Worm (Caenorhabditis elegans) whole organism, late embryonic: ENCODE data around the gene F22E5.13.
"Not testable (repeated sequence)": the region's sequence is repeated elsewhere in the genome, so short reads cannot be mapped to it uniquely, and the experiment has no call there.

Experiments
- C38D4.7 ChIP-seq: fragments of 200-800 bp; sonication (Bioruptor generic); optimal IDR thresholded peaks from 2 replicates; lab custom pipeline; 2018; ENCODE audit warnings: mild to moderate bottlenecking, missing genetic modification characterization, moderate library complexity, missing compliant biosample characterization
- F13H6.1 ChIP-seq: sonication (generic microtip); optimal IDR thresholded peaks from 2 replicates; lab custom pipeline; 2016; ENCODE audit warnings: missing genetic modification characterization, missing compliant biosample characterization
- K09A11.1 ChIP-seq: sonication (generic microtip); optimal IDR thresholded peaks from 2 replicates; lab custom pipeline; 2017; ENCODE audit warnings: antibody characterized with exemption, mild to moderate bottlenecking, missing genetic modification characterization, missing compliant biosample characterization; ENCODE audit not compliant: insufficient read depth
- T23F11.4 ChIP-seq: fragments of 200-800 bp; sonication (Bioruptor generic); optimal IDR thresholded peaks from 2 replicates; lab custom pipeline; 2018; ENCODE audit warnings: mild to moderate bottlenecking, missing genetic modification characterization, missing compliant biosample characterization
- Y22D7AL.16 ChIP-seq: sonication (generic microtip); optimal IDR thresholded peaks from 2 replicates; lab custom pipeline; 2016; ENCODE audit warnings: missing genetic modification characterization, missing compliant biosample characterization
- ahr-1 ChIP-seq: sonication (generic microtip); optimal IDR thresholded peaks from 2 replicates; lab custom pipeline; 2016; ENCODE audit warnings: missing genetic modification characterization, missing compliant biosample characterization
- ceh-14 ChIP-seq: sonication (generic microtip); optimal IDR thresholded peaks from 2 replicates; lab custom pipeline; 2016; ENCODE audit warnings: missing genotype, missing genetic modification characterization, missing compliant biosample characterization
- ceh-19 ChIP-seq: fragments of 200-800 bp; sonication (Bioruptor generic); optimal IDR thresholded peaks from 2 replicates; lab custom pipeline; 2018; ENCODE audit warnings: mild to moderate bottlenecking, missing genetic modification characterization, missing compliant biosample characterization
- ceh-2 ChIP-seq: sonication (generic microtip); optimal IDR thresholded peaks from 2 replicates; lab custom pipeline; 2016; ENCODE audit warnings: missing genotype, missing genetic modification characterization, missing compliant biosample characterization
- ceh-34 ChIP-seq: sonication (generic microtip); optimal IDR thresholded peaks from 2 replicates; lab custom pipeline; 2016; ENCODE audit warnings: mild to moderate bottlenecking, missing genetic modification characterization, missing compliant biosample characterization
- ceh-45 ChIP-seq: fragments of 200-800 bp; sonication (Bioruptor generic); IDR thresholded peaks from 2 replicates; pipeline ENCODE4 v1.3.6; 2022; ENCODE audit warnings: missing genetic modification reagents, missing genetic modification characterization, missing compliant biosample characterization
- elt-2 ChIP-seq: sonication (generic microtip); optimal IDR thresholded peaks from 2 replicates; lab custom pipeline; 2016; ENCODE audit warnings: missing genetic modification reagents, missing genetic modification characterization, missing compliant biosample characterization
- elt-4 ChIP-seq: sonication (generic microtip); optimal IDR thresholded peaks from 2 replicates; lab custom pipeline; 2016; ENCODE audit warnings: missing genetic modification characterization, missing compliant biosample characterization
- ets-4 ChIP-seq: sonication (generic microtip); optimal IDR thresholded peaks from 2 replicates; lab custom pipeline; 2016; ENCODE audit warnings: missing genetic modification characterization, missing compliant biosample characterization
- fax-1 ChIP-seq: sonication (generic microtip); optimal IDR thresholded peaks from 2 replicates; lab custom pipeline; 2016; ENCODE audit warnings: missing genotype, missing genetic modification characterization, missing compliant biosample characterization
- fkh-6 ChIP-seq: sonication (generic microtip); optimal IDR thresholded peaks from 2 replicates; lab custom pipeline; 2016; ENCODE audit warnings: missing genetic modification characterization, missing compliant biosample characterization
- gmeb-2 ChIP-seq: sonication (generic microtip); optimal IDR thresholded peaks from 2 replicates; lab custom pipeline; 2016; ENCODE audit warnings: missing genetic modification characterization, inconsistent platforms, missing compliant biosample characterization
- hlh-13 ChIP-seq: fragments of 200-800 bp; sonication (Bioruptor generic); optimal IDR thresholded peaks from 2 replicates; lab custom pipeline; 2018; ENCODE audit warnings: mild to moderate bottlenecking, missing genetic modification characterization, missing compliant biosample characterization
- hlh-15 ChIP-seq: sonication (generic microtip); optimal IDR thresholded peaks from 2 replicates; lab custom pipeline; 2016; ENCODE audit warnings: missing genetic modification characterization, missing compliant biosample characterization
- lim-6 ChIP-seq: sonication (generic microtip); optimal IDR thresholded peaks from 2 replicates; lab custom pipeline; 2016; ENCODE audit warnings: missing genetic modification characterization, missing compliant biosample characterization
- mec-3 ChIP-seq: sonication (generic microtip); optimal IDR thresholded peaks from 2 replicates; lab custom pipeline; 2016; ENCODE audit warnings: borderline replicate concordance, missing genetic modification characterization, missing compliant biosample characterization
- nhr-11 ChIP-seq: fragments of 150-350 bp; optimal IDR thresholded peaks from 2 replicates; lab custom pipeline; 2014; ENCODE audit warnings: missing biosample characterization, missing genetic modification characterization
- nhr-232 ChIP-seq: sonication (generic microtip); optimal IDR thresholded peaks from 2 replicates; lab custom pipeline; 2016; ENCODE audit warnings: missing genetic modification characterization, missing compliant biosample characterization
- npax-4 ChIP-seq: sonication (generic microtip); optimal IDR thresholded peaks from 2 replicates; lab custom pipeline; 2016; ENCODE audit warnings: missing genetic modification characterization, missing compliant biosample characterization
- pat-9 ChIP-seq: fragments of 200-800 bp; sonication (Bioruptor generic); optimal IDR thresholded peaks from 2 replicates; lab custom pipeline; 2018; ENCODE audit warnings: mild to moderate bottlenecking, missing genetic modification characterization, moderate library complexity, missing compliant biosample characterization
- pqm-1 ChIP-seq: sonication (generic microtip); optimal IDR thresholded peaks from 2 replicates; lab custom pipeline; 2016; ENCODE audit warnings: missing genetic modification characterization, missing compliant biosample characterization
- pros-1 ChIP-seq: fragments of 150-350 bp; optimal IDR thresholded peaks from 2 replicates; lab custom pipeline; 2014; ENCODE audit warnings: missing biosample characterization, missing genetic modification reagents, missing genetic modification characterization
- ref-2 ChIP-seq: sonication (generic microtip); optimal IDR thresholded peaks from 2 replicates; lab custom pipeline; 2016; ENCODE audit warnings: missing genetic modification characterization, missing compliant biosample characterization
- rnt-1 ChIP-seq: sonication (generic microtip); optimal IDR thresholded peaks from 2 replicates; lab custom pipeline; 2016; ENCODE audit warnings: missing genetic modification characterization, missing compliant biosample characterization
- sdc-2 ChIP-seq: sonication (generic microtip); optimal IDR thresholded peaks from 2 replicates; lab custom pipeline; 2016; ENCODE audit warnings: missing genotype, missing genetic modification characterization, missing compliant biosample characterization
- sox-2 ChIP-seq: fragments of 200-800 bp; sonication (Bioruptor generic); IDR thresholded peaks from 2 replicates; pipeline ENCODE4 v1.3.6; 2022; ENCODE audit warnings: missing genetic modification reagents, missing genetic modification characterization, missing compliant biosample characterization
- syd-9 ChIP-seq: sonication (generic microtip); optimal IDR thresholded peaks from 2 replicates; lab custom pipeline; 2016; ENCODE audit warnings: mild to moderate bottlenecking, missing genetic modification characterization, moderate library complexity, missing compliant biosample characterization
- tbx-7 ChIP-seq: sonication (generic microtip); optimal IDR thresholded peaks from 2 replicates; lab custom pipeline; 2016; ENCODE audit warnings: missing genotype, missing genetic modification characterization, missing compliant biosample characterization
- unc-42 ChIP-seq: sonication (generic microtip); optimal IDR thresholded peaks from 2 replicates; lab custom pipeline; 2016; ENCODE audit warnings: missing genotype, missing genetic modification characterization, missing compliant biosample characterization

The F22E5.13 gene

ce11 chrII:2681118-2681517 is 31.7 kb upstream of the F22E5.13 start, which contains the start of gene F34D6.1:
Gene F34D6.1 (minus strand): TSS chrII:2681218.
- TF ChIP-seq rnt-1 (no peak), ceh-2 (no peak), nhr-11 (tag; lab: Kevin White, UChicago) (no peak), sox-2 (no peak), ceh-19 (GFP tag; lab: Kevin White, UChicago) (no peak), ceh-45 (no peak), elt-4 (tag; lab: Kevin White, UChicago) (no peak), lim-6 (tag; lab: Kevin White, UChicago) (no peak), mec-3 (no peak), tbx-7 (no peak), ceh-34 (tag; lab: Kevin White, UChicago) (no peak), K09A11.1 (tag; lab: Kevin White, UChicago) (no peak), C38D4.7 (GFP tag; lab: Kevin White, UChicago) (no peak), syd-9 (tag; lab: Kevin White, UChicago) (no peak), ceh-14 (tag; lab: Kevin White, UChicago) (no peak), gmeb-2 (tag; lab: Kevin White, UChicago) (no peak), sdc-2 (tag; lab: Kevin White, UChicago) (no peak)

ce11 chrII:2677534-2678168 is 28.2 kb upstream of the F22E5.13 start, which contains the start of gene F22E5.17:
Gene F22E5.17 (plus strand): TSS chrII:2678041.
- TF ChIP-seq elt-2 (tag; lab: Kevin White, UChicago) (peak; percentile 84), T23F11.4 (no peak)

ce11 chrII:2673534-2673933 is 24.1 kb upstream of the F22E5.13 start, which contains the start of the genes F22E5.20 and F22E5.1:
Gene F22E5.20 (minus strand): TSS chrII:2673634.
Gene F22E5.1 (plus strand): TSS chrII:2673775.
- TF ChIP-seq tbx-7; ceh-2; Y22D7AL.16 (tag; lab: Kevin White, UChicago): not testable (repeated sequence)

- TF ChIP-seq ceh-45; ref-2 (tag; lab: Kevin White, UChicago); hlh-15 (tag; lab: Kevin White, UChicago): not testable (repeated sequence)
These were observed 22.9 kb upstream of the F22E5.13 start, which contains the start of gene sri-57 for ce11 chrII:2672320-2672719. Gene sri-57 (minus strand): TSS chrII:2672420.

- TF ChIP-seq pat-9 (no peak), pros-1 (no peak), ets-4 (tag; lab: Kevin White, UChicago) (no peak), hlh-13 (GFP tag; lab: Kevin White, UChicago) (no peak), sdc-2 (tag; lab: Kevin White, UChicago) (no peak), pqm-1 (no peak), ahr-1 (no peak), npax-4 (no peak), F13H6.1 (tag; lab: Kevin White, UChicago) (no peak), ceh-14 (tag; lab: Kevin White, UChicago) (no peak), fkh-6 (no peak), fax-1 (no peak)
These were observed 16.2 kb upstream of the F22E5.13 start, which contains the start of gene F22E5.22 for ce11 chrII:2665606-2666005. Gene F22E5.22 (plus strand): TSS chrII:2665906.

- TF ChIP-seq pros-1; unc-42; nhr-232 (tag; lab: Kevin White, UChicago): not testable (repeated sequence)
These were observed 15.6 kb upstream of the F22E5.13 start, which contains the start of gene F22E5.2 for ce11 chrII:2665081-2665480. Gene F22E5.2 (plus strand): TSS chrII:2665381.
